Fruit fly (Drosophila melanogaster): ENCODE data around the gene CG15312.

The CG15312 gene

dm6 chrX:10070325-10070931 lies at the start of gene CG15312:
Gene CG15312, minus strand, starts transcription at chrX:10070868.
- TF ChIP-seq pad (GFP tag; optimal IDR thresholded peaks at IDR 0.05): peak; percentile 95
- no peak for TF ChIP-seq CG33017 (tag; optimal IDR thresholded peaks at IDR 0.05)
- peak; percentile 80 for TF ChIP-seq ovo (GFP tag; optimal IDR thresholded peaks at IDR 0.05)
- TF ChIP-seq CG7045 (GFP tag; optimal IDR thresholded peaks at IDR 0.05): no peak

DNA sequence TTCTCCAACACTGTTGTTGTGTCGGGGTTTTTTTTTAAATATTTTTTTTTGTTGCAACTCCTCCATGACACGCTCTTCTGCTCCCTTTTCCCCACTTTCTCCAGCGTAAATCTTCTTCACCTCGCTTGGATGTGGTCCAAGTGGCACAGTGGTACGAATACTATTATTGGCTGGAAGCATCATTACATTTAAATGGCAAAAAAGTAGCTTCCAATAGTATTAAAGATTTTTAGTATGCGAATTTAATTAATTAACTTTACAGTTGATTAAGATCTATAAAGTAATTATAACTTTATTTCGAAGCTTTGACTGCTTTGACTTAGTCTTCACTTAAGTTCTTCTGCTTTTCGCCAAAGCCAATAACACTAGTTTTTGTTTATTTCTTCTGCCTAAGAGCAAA lies 47.7 kb upstream of the CG15312 start:
- no peak for TF ChIP-seq toe (GFP tag; optimal IDR thresholded peaks at IDR 0.05)
- TF ChIP-seq CG33017 (tag; optimal IDR thresholded peaks at IDR 0.05): no peak
- TF ChIP-seq CG5204 (GFP tag; optimal IDR thresholded peaks at IDR 0.05): no peak
- no peak for TF ChIP-seq CG7101 (tag; optimal IDR thresholded peaks at IDR 0.05)
- TF ChIP-seq kay (GFP tag; ENCODE audit: borderline replicate concordance): no peak
- TF ChIP-seq CG12768 (GFP tag; optimal IDR thresholded peaks at IDR 0.05): no peak
- no peak for TF ChIP-seq Clk (GFP tag; optimal IDR thresholded peaks at IDR 0.05)
- TF ChIP-seq CG11617 (GFP tag; optimal IDR thresholded peaks at IDR 0.05): no peak
- TF ChIP-seq bab1 (GFP tag; optimal IDR thresholded peaks at IDR 0.05): no peak
- no peak for TF ChIP-seq ovo (GFP tag; optimal IDR thresholded peaks at IDR 0.05)
- TF ChIP-seq CG1620 (GFP tag; optimal IDR thresholded peaks at IDR 0.05): no peak
- TF ChIP-seq cic (GFP tag; optimal IDR thresholded peaks at IDR 0.05): no peak
- no peak for TF ChIP-seq Mnt (GFP tag; optimal IDR thresholded peaks at IDR 0.05)
- no peak for TF ChIP-seq CG14711 (tag; optimal IDR thresholded peaks at IDR 0.05)
- TF ChIP-seq Crg-1 (GFP tag; optimal IDR thresholded peaks at IDR 0.05): no peak
- no peak for TF ChIP-seq pad (GFP tag; optimal IDR thresholded peaks at IDR 0.05)
- no peak for TF ChIP-seq CG7045 (GFP tag; optimal IDR thresholded peaks at IDR 0.05)
- no peak for TF ChIP-seq cnc (optimal IDR thresholded peaks at IDR 0.05)

dm6 chrX:10115582-10116207 lies 45.0 kb upstream of the CG15312 start:
- TF ChIP-seq Clk (GFP tag; optimal IDR thresholded peaks at IDR 0.05) (no peak), bab1 (GFP tag; optimal IDR thresholded peaks at IDR 0.05) (no peak), CG33017 (tag; optimal IDR thresholded peaks at IDR 0.05) (no peak), tj (GFP tag; optimal IDR thresholded peaks at IDR 0.05) (no peak), CG1620 (GFP tag; optimal IDR thresholded peaks at IDR 0.05) (no peak), Hr96 (GFP tag; optimal IDR thresholded peaks at IDR 0.05) (no peak)

DNA sequence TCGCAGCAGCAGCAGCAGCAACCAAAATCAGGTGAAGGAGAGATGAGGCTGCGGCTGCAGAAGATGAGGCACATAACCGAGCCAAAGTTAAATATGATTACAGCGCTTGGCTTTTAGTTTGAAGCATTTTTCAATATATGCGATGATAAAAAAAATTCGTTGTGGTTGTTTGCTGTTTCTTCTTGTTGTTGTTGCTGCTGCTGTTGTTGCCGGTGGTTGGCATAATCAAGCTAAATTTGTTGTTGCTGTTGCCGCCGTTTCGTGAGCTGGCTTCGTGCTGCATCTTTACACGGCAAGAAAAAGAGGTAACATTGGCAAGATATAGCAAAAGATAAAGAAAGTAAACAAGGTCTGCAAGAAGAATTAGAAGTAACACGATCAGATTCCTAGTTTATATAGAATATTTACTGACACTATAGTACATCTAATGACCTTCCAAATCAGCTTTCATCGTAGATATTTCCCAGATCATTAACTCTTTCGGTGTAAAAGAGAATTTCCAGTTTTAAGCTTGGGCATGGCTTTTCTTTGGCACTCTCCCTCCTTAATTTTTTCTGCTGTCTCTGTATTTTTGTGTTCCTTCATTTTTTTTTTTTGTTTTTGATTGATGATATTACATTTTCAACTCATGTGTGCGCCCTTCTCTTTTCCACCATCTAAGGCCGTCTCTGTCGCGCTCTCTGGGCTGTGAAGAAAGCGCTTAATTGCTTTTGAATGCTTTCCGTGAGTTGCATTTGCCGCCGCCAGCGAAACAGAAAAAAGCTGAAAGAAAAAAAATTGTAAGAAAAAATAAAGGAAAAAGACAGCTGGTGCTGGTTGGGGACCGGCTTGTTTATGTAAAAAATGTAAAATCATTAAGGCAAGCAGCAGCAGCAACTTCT lies 43.5 kb upstream of the CG15312 start:
- TF ChIP-seq Mnt (GFP tag; optimal IDR thresholded peaks at IDR 0.05) (no peak), kay (GFP tag; ENCODE audit: borderline replicate concordance) (no peak), bab1 (GFP tag; optimal IDR thresholded peaks at IDR 0.05) (no peak), tj (GFP tag; optimal IDR thresholded peaks at IDR 0.05) (peak; percentile 88)

DNA sequence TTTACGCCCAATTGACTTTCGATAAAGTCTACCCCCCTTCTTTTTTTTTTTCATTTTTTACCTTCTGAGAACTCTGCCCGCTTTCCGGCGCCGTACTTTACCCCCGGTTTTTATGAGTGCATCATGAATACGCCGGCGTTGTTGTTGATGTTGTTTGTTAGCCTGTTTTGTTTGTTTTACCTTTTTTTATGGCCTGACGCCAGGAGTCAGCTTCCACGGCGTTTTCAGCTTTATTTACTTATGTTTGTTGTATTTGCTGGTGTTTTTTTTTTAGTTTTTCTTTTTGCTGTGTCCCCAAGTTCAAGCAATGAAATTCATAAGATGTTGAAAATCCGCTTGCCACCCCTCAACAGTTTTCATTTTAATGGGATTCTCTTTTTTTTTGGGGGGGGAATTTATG lies 40.2 kb upstream of the CG15312 start:
- TF ChIP-seq CG5204 (GFP tag; optimal IDR thresholded peaks at IDR 0.05) (no peak), Mnt (GFP tag; optimal IDR thresholded peaks at IDR 0.05) (no peak), cnc (optimal IDR thresholded peaks at IDR 0.05) (no peak), CG7045 (GFP tag; optimal IDR thresholded peaks at IDR 0.05) (no peak), bab1 (GFP tag; optimal IDR thresholded peaks at IDR 0.05) (no peak), ovo (GFP tag; optimal IDR thresholded peaks at IDR 0.05) (no peak), CG33017 (tag; optimal IDR thresholded peaks at IDR 0.05) (no peak), toe (GFP tag; optimal IDR thresholded peaks at IDR 0.05) (no peak), pad (GFP tag; optimal IDR thresholded peaks at IDR 0.05) (no peak)

DNA sequence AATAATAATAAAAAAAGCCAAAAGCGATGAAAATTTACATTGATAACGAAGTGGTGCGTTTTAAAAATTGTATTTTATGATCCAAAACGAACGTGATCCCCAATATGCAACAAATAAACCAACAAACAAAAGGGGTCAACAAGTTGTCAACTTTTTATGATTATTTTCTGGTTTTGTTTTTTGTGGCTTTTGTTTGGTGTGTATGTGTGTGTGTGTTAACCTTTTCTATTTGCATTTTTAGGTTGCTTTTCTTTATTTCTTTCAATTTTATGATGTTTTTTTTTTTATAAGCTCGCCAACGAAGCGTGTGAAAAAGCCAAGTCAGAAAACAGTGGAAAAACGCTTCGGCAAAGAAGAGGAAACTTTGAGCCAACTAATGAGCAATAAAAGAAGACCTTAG lies 37.6 kb upstream of the CG15312 start:
- no peak for TF ChIP-seq Mnt (GFP tag; optimal IDR thresholded peaks at IDR 0.05)

- TF ChIP-seq Crg-1 (GFP tag; optimal IDR thresholded peaks at IDR 0.05): no peak
- no peak for TF ChIP-seq cnc (optimal IDR thresholded peaks at IDR 0.05)
- no peak for TF ChIP-seq Hr96 (GFP tag; optimal IDR thresholded peaks at IDR 0.05)
- TF ChIP-seq tj (GFP tag; optimal IDR thresholded peaks at IDR 0.05): peak; percentile 92
- TF ChIP-seq pad (GFP tag; optimal IDR thresholded peaks at IDR 0.05): no peak
These were observed 36.0 kb upstream of the CG15312 start for dm6 chrX:10106562-10107147.
